Worm (Caenorhabditis elegans): ENCODE results near the gene set-19.
A peak's percentile ranks its signal among the peaks of the same experiment; 100 is the strongest.

Gene set-19

ce11 chrX:5680125-5680524, at the start of gene set-19:
TSS of gene set-19 (minus strand) at chrX:5680225.
- TF ChIP-seq unc-62 (GFP tag; optimal IDR thresholded peaks at IDR 0.05) (no peak), ceh-82 (tag; optimal IDR thresholded peaks at IDR 0.05) (no peak), nhr-6 (tag; optimal IDR thresholded peaks at IDR 0.05) (no peak), ama-1 (optimal IDR thresholded peaks at IDR 0.05) (no peak), blmp-1 (tag; optimal IDR thresholded peaks at IDR 0.05; ENCODE audit: insufficient read depth) (no peak), nhr-77 (tag; optimal IDR thresholded peaks at IDR 0.05) (no peak), lin-39 (tag; optimal IDR thresholded peaks at IDR 0.05) (no peak), sem-4 (tag; optimal IDR thresholded peaks at IDR 0.05) (no peak), unc-39 (tag; optimal IDR thresholded peaks at IDR 0.05) (no peak), elt-3 (tag; optimal IDR thresholded peaks at IDR 0.05) (no peak), zag-1 (tag; optimal IDR thresholded peaks at IDR 0.05) (no peak), ceh-16 (tag; optimal IDR thresholded peaks at IDR 0.05) (no peak), ztf-1 (GFP tag; conservative IDR thresholded peaks at IDR 0.05) (no peak), sma-3 (GFP tag; optimal IDR thresholded peaks at IDR 0.05) (no peak), nhr-11 (tag; optimal IDR thresholded peaks at IDR 0.05) (no peak), crh-2 (tag; optimal IDR thresholded peaks at IDR 0.05) (no peak), fos-1 (tag; optimal IDR thresholded peaks at IDR 0.05) (no peak), gmeb-1 (tag; optimal IDR thresholded peaks at IDR 0.05) (no peak)

ce11 chrX:5728956-5729467, 49.0 kb upstream of the set-19 start:
- TF ChIP-seq nhr-129 (tag; optimal IDR thresholded peaks at IDR 0.05): peak; percentile 85
- TF ChIP-seq nhr-11 (tag; optimal IDR thresholded peaks at IDR 0.05): no peak
- TF ChIP-seq lin-39 (tag; optimal IDR thresholded peaks at IDR 0.05): no peak
- peak; percentile 41 for TF ChIP-seq egl-27 (tag; optimal IDR thresholded peaks at IDR 0.05)
- peak; percentile 83 for TF ChIP-seq crh-2 (tag; optimal IDR thresholded peaks at IDR 0.05)
- no peak for TF ChIP-seq mbf-1 (tag; optimal IDR thresholded peaks at IDR 0.05)
- TF ChIP-seq nhr-6 (tag; optimal IDR thresholded peaks at IDR 0.05): peak; percentile 24
- peak; percentile 74 for TF ChIP-seq zag-1 (tag; optimal IDR thresholded peaks at IDR 0.05)
- TF ChIP-seq F13H6.1 (tag; optimal IDR thresholded peaks at IDR 0.05): peak; percentile 87
- TF ChIP-seq R02D3.7 (tag; optimal IDR thresholded peaks at IDR 0.05): no peak
- peak; percentile 25 for TF ChIP-seq lin-13 (GFP tag; optimal IDR thresholded peaks at IDR 0.05)
- TF ChIP-seq alr-1 (tag; optimal IDR thresholded peaks at IDR 0.05): no peak
- peak; percentile 32 for TF ChIP-seq sma-9 (GFP tag; optimal IDR thresholded peaks at IDR 0.05)
- TF ChIP-seq sma-9 (tag; optimal IDR thresholded peaks at IDR 0.05): no peak
- peak; percentile 24 for TF ChIP-seq ceh-82 (tag; optimal IDR thresholded peaks at IDR 0.05)
- TF ChIP-seq fos-1 (tag; optimal IDR thresholded peaks at IDR 0.05): peak; percentile 20
- peak; percentile 77 for TF ChIP-seq C34F6.9 (tag; optimal IDR thresholded peaks at IDR 0.05)
- TF ChIP-seq Y55F3AM.14 (GFP tag; optimal IDR thresholded peaks at IDR 0.05): peak; percentile 53
- peak; percentile 63 for TF ChIP-seq mab-5 (tag; optimal IDR thresholded peaks at IDR 0.05)
- TF ChIP-seq sma-3 (GFP tag; optimal IDR thresholded peaks at IDR 0.05): no peak
- TF ChIP-seq sem-4 (tag; optimal IDR thresholded peaks at IDR 0.05): peak; percentile 22
- peak; percentile 87 for TF ChIP-seq unc-39 (tag; optimal IDR thresholded peaks at IDR 0.05)
- TF ChIP-seq unc-55 (GFP tag; optimal IDR thresholded peaks at IDR 0.05): peak; percentile 96
- peak; percentile 82 for TF ChIP-seq lin-11 (tag; optimal IDR thresholded peaks at IDR 0.05)
- TF ChIP-seq lsy-2 (tag; optimal IDR thresholded peaks at IDR 0.05): peak; percentile 22 to 66
- no peak for TF ChIP-seq unc-62 (GFP tag; optimal IDR thresholded peaks at IDR 0.05)
- TF ChIP-seq mdl-1 (tag; optimal IDR thresholded peaks at IDR 0.05): peak; percentile 71 to 80

DNA sequence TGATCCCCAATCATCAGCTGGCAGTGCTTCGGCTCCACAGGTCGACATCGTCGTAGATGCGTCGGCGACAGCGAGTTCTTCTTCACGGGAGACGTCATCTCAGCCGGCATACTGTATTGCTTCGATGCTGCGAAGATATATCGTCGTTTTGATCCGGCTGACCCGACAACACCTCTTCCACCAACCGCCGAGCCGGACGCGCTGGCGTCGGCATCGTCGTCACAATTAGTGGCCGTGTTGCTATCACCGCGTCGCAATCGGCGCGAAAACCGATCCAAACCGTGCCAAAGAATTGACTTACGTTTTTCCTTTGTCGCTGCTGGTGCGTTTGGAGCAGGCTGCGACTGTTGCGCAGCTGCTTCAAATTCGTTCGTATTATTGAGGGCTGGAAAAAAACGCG, 46.1 kb upstream of the set-19 start:
- TF ChIP-seq peb-1 (tag; optimal IDR thresholded peaks at IDR 0.05) (no peak), gmeb-1 (tag; optimal IDR thresholded peaks at IDR 0.05) (no peak)

ce11 chrX:5724544-5724943, 44.5 kb upstream of the set-19 start:
- no peak for TF ChIP-seq nhr-77 (tag; optimal IDR thresholded peaks at IDR 0.05)
- no peak for TF ChIP-seq zag-1 (tag; optimal IDR thresholded peaks at IDR 0.05)

- TF ChIP-seq blmp-1 (tag; optimal IDR thresholded peaks at IDR 0.05; ENCODE audit: insufficient read depth) (no peak), nhr-77 (tag; optimal IDR thresholded peaks at IDR 0.05) (no peak), mdl-1 (tag; optimal IDR thresholded peaks at IDR 0.05) (no peak), nhr-10 (tag; optimal IDR thresholded peaks at IDR 0.05) (no peak), Y55F3AM.14 (GFP tag; optimal IDR thresholded peaks at IDR 0.05) (no peak), nhr-6 (tag; optimal IDR thresholded peaks at IDR 0.05) (no peak)
Observed at ce11 chrX:5723758-5724157, 43.7 kb upstream of the set-19 start.

All from whole organism, L2 larva.